Worm (Caenorhabditis elegans): Measurements from ENCODE around the gene F25B4.7.

F25B4.7 gene

DNA sequence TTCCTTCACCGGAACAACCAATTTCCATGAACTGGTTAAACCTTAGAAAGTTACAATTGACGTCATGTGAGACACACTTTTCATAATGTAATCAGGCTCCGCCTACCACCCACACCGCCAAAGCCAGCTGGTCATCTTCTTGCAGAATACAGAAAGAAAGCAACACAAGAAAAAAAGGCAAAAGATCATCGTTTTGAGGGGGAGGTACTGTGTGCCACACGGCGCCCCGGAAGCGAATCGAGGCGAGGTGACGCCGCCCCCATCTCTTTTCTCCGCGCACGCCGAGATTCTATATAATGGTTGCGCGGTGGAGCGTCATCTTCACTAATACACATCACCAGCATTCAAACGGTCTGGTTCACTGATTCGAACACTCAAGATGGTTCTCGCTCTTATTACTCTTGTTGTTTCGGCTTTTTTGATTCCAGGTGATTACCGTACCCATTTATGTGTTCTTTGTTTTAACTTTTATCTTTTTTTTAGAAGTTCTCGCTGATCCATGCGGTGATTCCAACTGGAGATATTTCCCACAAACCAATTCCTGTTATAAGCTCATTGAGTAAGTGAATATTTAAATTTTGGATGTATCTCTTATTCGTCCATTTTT lies 12.9 kb upstream of the F25B4.7 start, which contains the start of gene clec-1:
Gene clec-1, plus strand, starts transcription at position 320 of the 607 bp plus-strand sequence.
- TF ChIP-seq nhr-232 (tag; optimal IDR thresholded peaks at IDR 0.05) (no peak), dmd-4 (tag; optimal IDR thresholded peaks at IDR 0.05; ENCODE audit: borderline replicate concordance) (no peak), eyg-1 (tag; optimal IDR thresholded peaks at IDR 0.05) (no peak), ceh-45 (GFP tag; IDR thresholded peaks at IDR 0.05) (no peak), ref-2 (tag; optimal IDR thresholded peaks at IDR 0.05) (no peak), lin-11 (tag; optimal IDR thresholded peaks at IDR 0.05) (no peak), nfya-1 (tag; optimal IDR thresholded peaks at IDR 0.05) (no peak), ceh-14 (tag; optimal IDR thresholded peaks at IDR 0.05) (no peak), C08G9.2 (tag; optimal IDR thresholded peaks at IDR 0.05) (no peak), ahr-1 (tag; optimal IDR thresholded peaks at IDR 0.05) (no peak), Y22D7AL.16 (tag; optimal IDR thresholded peaks at IDR 0.05) (no peak)

DNA sequence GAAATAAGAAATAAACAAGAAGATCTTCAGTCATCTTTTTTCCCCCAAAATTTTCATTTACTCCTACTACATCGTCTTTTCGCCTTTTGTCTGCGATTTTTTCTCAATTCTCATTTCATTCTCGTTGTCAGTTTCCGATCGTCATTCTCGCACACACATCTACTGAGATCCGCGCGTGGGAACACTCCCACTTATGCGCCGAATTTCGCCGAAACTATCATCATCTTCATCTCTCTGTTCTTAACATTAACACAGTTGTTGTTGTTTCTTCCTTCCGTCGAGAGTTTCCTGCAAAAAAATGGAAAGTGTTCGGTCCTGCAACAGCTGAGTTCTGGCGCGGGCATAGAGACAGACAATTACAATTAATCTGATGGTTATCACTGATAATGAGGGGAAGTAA lies 10.6 kb upstream of the F25B4.7 start:
- TF ChIP-seq tbx-2 (tag; optimal IDR thresholded peaks at IDR 0.05): no peak
- no peak for TF ChIP-seq hlh-13 (GFP tag; optimal IDR thresholded peaks at IDR 0.05)
- TF ChIP-seq ceh-24 (tag; optimal IDR thresholded peaks at IDR 0.05): no peak
- no peak for TF ChIP-seq madf-2 (tag; optimal IDR thresholded peaks at IDR 0.05)
- TF ChIP-seq zip-5 (tag; optimal IDR thresholded peaks at IDR 0.05): no peak
- TF ChIP-seq ceh-34 (tag; optimal IDR thresholded peaks at IDR 0.05): no peak
- TF ChIP-seq C08G9.2 (tag; optimal IDR thresholded peaks at IDR 0.05): no peak
- no peak for TF ChIP-seq ceh-22 (tag; optimal IDR thresholded peaks at IDR 0.05)
- no peak for TF ChIP-seq ets-4 (tag; optimal IDR thresholded peaks at IDR 0.05)
- no peak for TF ChIP-seq che-1 (tag; optimal IDR thresholded peaks at IDR 0.05)

DNA sequence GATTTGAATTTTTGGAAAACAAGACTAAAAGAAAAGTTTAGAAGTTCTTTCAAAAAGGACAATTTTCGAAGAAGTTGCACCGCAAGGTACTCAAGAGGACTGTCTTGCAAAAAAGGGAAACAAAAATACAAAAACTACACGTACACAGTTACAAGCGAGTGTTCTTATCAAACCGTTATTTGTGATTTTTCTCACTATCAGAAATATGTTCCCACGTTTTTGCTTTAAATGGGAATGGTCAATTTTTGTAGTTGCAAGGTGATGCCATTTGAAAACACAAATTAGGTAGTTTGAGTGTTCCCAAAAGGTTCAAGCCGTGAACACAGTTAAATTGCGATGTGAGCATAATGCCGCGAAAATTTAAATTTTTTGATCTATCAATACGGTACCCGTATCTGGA lies 9.2 kb upstream of the F25B4.7 start:
- TF ChIP-seq K09A11.1 (tag; optimal IDR thresholded peaks at IDR 0.05; ENCODE audit: insufficient read depth) (no peak), pat-9 (tag; optimal IDR thresholded peaks at IDR 0.05) (no peak), nfya-1 (tag; optimal IDR thresholded peaks at IDR 0.05) (no peak), hlh-30 (tag; optimal IDR thresholded peaks at IDR 0.05; ENCODE audit: insufficient read depth) (no peak), ama-1 (optimal IDR thresholded peaks at IDR 0.05) (no peak), unc-3 (GFP tag; conservative IDR thresholded peaks at IDR 0.05) (no peak), unc-3 (tag; optimal IDR thresholded peaks at IDR 0.05) (no peak), unc-55 (GFP tag; optimal IDR thresholded peaks at IDR 0.05) (no peak), fkh-10 (GFP tag; optimal IDR thresholded peaks at IDR 0.05) (no peak)

DNA sequence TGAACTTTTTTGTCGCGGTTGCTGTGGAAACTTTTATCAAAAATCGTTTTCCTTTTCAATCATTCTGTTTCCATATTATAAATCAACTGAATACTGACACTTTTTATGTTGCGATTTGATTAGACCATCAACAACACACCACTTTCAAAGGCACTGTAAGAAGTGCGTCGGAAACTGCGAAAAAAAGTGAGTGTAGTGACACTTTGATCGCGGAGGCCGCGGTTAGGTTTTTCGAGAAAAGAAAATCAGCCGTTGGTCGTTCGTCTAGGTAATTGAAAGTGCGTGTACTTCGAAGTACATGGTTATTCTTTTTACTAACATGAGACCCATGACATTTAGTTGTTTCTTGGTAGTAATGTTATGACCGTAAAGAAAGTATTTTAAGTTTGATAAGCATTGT lies 8.6 kb upstream of the F25B4.7 start:
- no peak for TF ChIP-seq pros-1 (tag; optimal IDR thresholded peaks at IDR 0.05)
- no peak for TF ChIP-seq unc-55 (GFP tag; optimal IDR thresholded peaks at IDR 0.05)
- no peak for TF ChIP-seq gmeb-2 (tag; optimal IDR thresholded peaks at IDR 0.05)
- TF ChIP-seq ceh-6 (GFP tag; optimal IDR thresholded peaks at IDR 0.05): no peak
- TF ChIP-seq unc-86 (tag; optimal IDR thresholded peaks at IDR 0.05): no peak
- no peak for TF ChIP-seq hlh-15 (tag; optimal IDR thresholded peaks at IDR 0.05)

DNA sequence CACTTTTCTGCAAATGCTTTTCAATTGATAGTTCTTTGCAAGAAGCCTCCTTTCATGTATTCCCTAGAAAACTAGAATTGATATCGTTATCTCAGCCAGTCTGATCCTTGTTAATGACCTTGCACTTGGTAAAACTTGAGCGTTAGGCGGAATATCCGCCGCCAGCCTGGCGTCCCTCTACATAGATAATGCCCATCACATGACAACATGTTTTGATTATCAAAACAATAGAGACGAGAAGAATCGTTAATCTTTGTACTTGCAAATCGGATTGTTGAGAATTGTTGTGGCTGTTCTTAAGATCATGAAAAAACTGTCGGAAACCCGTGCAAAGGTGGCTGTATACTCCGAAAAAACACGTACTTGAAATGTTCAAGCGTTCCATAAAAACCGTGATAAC lies 6.6 kb upstream of the F25B4.7 start:
- no peak for TF ChIP-seq nhr-11 (tag; optimal IDR thresholded peaks at IDR 0.05)
- no peak for TF ChIP-seq dve-1 (tag; optimal IDR thresholded peaks at IDR 0.05)
- TF ChIP-seq hlh-13 (GFP tag; optimal IDR thresholded peaks at IDR 0.05): no peak
- TF ChIP-seq ceh-24 (tag; optimal IDR thresholded peaks at IDR 0.05): no peak
- no peak for TF ChIP-seq F13H6.1 (tag; optimal IDR thresholded peaks at IDR 0.05)
- TF ChIP-seq elt-2 (tag; optimal IDR thresholded peaks at IDR 0.05): no peak
- no peak for TF ChIP-seq mec-3 (tag; optimal IDR thresholded peaks at IDR 0.05; ENCODE audit: borderline replicate concordance)
- TF ChIP-seq ets-4 (tag; optimal IDR thresholded peaks at IDR 0.05): no peak
- no peak for TF ChIP-seq ceh-34 (tag; optimal IDR thresholded peaks at IDR 0.05)
- TF ChIP-seq hlh-30 (tag; optimal IDR thresholded peaks at IDR 0.05; ENCODE audit: insufficient read depth): no peak
- TF ChIP-seq elt-4 (tag; optimal IDR thresholded peaks at IDR 0.05): no peak
- TF ChIP-seq sox-2 (GFP tag; IDR thresholded peaks at IDR 0.05): no peak

Data from whole organism, late embryonic.